Fruit fly (Drosophila melanogaster) whole organism, adult: ENCODE data around the gene hang.

Source experiments
- CG11617 ChIP-seq: fragments of 200-800 bp; sonication (Bioruptor generic); optimal IDR thresholded peaks from 2 replicates; lab custom pipeline; 2017; ENCODE audit warnings: mild to moderate bottlenecking, missing biosample characterization, missing genetic modification reagents, missing genetic modification characterization
- CG12768 ChIP-seq: fragments of 200-800 bp; sonication (Bioruptor generic); optimal IDR thresholded peaks from 2 replicates; lab custom pipeline; 2017; ENCODE audit warnings: missing biosample characterization, missing genetic modification characterization, mild to moderate bottlenecking, moderate library complexity, missing genetic modification reagents
- CG14711 ChIP-seq: fragments of 200-800 bp; sonication (Bioruptor generic); optimal IDR thresholded peaks from 2 replicates; lab custom pipeline; 2018; ENCODE audit warnings: missing biosample characterization, mild to moderate bottlenecking, missing genetic modification characterization, moderate library complexity
- CG1620 ChIP-seq: fragments of 200-800 bp; sonication (Bioruptor generic); optimal IDR thresholded peaks from 2 replicates; lab custom pipeline; 2016; ENCODE audit warnings: missing biosample characterization, missing genetic modification characterization
- CG33017 ChIP-seq: fragments of 200-800 bp; sonication (Bioruptor generic); optimal IDR thresholded peaks from 2 replicates; lab custom pipeline; 2018; ENCODE audit warnings: missing biosample characterization, mild to moderate bottlenecking, missing genetic modification characterization, moderate library complexity
- CG5204 ChIP-seq: fragments of 200-800 bp; sonication (Bioruptor generic); optimal IDR thresholded peaks from 2 replicates; lab custom pipeline; 2016; ENCODE audit warnings: missing biosample characterization, missing genetic modification characterization
- CG7045 ChIP-seq: fragments of 200-800 bp; sonication (Bioruptor generic); optimal IDR thresholded peaks from 2 replicates; lab custom pipeline; 2017; ENCODE audit warnings: missing biosample characterization, mild to moderate bottlenecking, missing genetic modification characterization
- CG7101 ChIP-seq: fragments of 200-800 bp; sonication (Bioruptor generic); optimal IDR thresholded peaks from 2 replicates; lab custom pipeline; 2018; ENCODE audit warnings: missing biosample characterization, mild to moderate bottlenecking, missing genetic modification characterization, moderate library complexity
- Clk ChIP-seq: fragments of 200-800 bp; sonication (Bioruptor generic); optimal IDR thresholded peaks from 2 replicates; lab custom pipeline; 2017; ENCODE audit warnings: missing biosample characterization, missing genetic modification characterization
- Crg-1 ChIP-seq: fragments of 200-800 bp; sonication (Bioruptor generic); optimal IDR thresholded peaks from 2 replicates; lab custom pipeline; 2016; ENCODE audit warnings: missing biosample characterization, missing genetic modification characterization
- Hr96 ChIP-seq: fragments of 200-800 bp; sonication (Bioruptor generic); optimal IDR thresholded peaks from 2 replicates; lab custom pipeline; 2016; ENCODE audit warnings: missing biosample characterization, missing genetic modification characterization
- Mnt ChIP-seq: fragments of 200-800 bp; sonication (Bioruptor generic); optimal IDR thresholded peaks from 2 replicates; lab custom pipeline; 2016; ENCODE audit warnings: missing biosample characterization, mild to moderate bottlenecking, missing genetic modification characterization
- bab1 ChIP-seq: fragments of 200-800 bp; sonication (Bioruptor generic); optimal IDR thresholded peaks from 3 replicates; lab custom pipeline; 2019; ENCODE audit warnings: missing biosample characterization, mild to moderate bottlenecking, missing genetic modification characterization, moderate library complexity
- cic ChIP-seq: fragments of 200-800 bp; sonication (Bioruptor generic); optimal IDR thresholded peaks from 2 replicates; lab custom pipeline; 2017; ENCODE audit warnings: missing biosample characterization, mild to moderate bottlenecking, missing genetic modification characterization, moderate library complexity
- cnc ChIP-seq, 2 experiments: fragments of >200 bp; optimal IDR thresholded peaks; 2 replicates each; lab custom pipeline; 2017
- kay ChIP-seq: fragments of 200-800 bp; sonication (Bioruptor generic); peaks from one replicate; lab custom pipeline; 2016; ENCODE audit warnings: missing biosample characterization, missing genetic modification characterization, borderline replicate concordance
- ovo ChIP-seq: fragments of 200-800 bp; sonication (Bioruptor generic); optimal IDR thresholded peaks from 2 replicates; lab custom pipeline; 2016; ENCODE audit warnings: missing biosample characterization, missing genetic modification characterization
- pad ChIP-seq: fragments of 200-800 bp; sonication (Bioruptor generic); optimal IDR thresholded peaks from 3 replicates; lab custom pipeline; 2017; ENCODE audit warnings: missing biosample characterization, missing genetic modification characterization, mild to moderate bottlenecking, moderate library complexity, missing genetic modification reagents
- tj ChIP-seq: fragments of 200-800 bp; sonication (Bioruptor generic); optimal IDR thresholded peaks from 3 replicates; lab custom pipeline; 2017; ENCODE audit warnings: missing biosample characterization, mild to moderate bottlenecking, missing genetic modification characterization, moderate library complexity
- toe ChIP-seq: fragments of 200-800 bp; sonication (Bioruptor generic); optimal IDR thresholded peaks from 2 replicates; lab custom pipeline; 2016; ENCODE audit warnings: missing biosample characterization, missing genetic modification characterization

hang gene

DNA sequence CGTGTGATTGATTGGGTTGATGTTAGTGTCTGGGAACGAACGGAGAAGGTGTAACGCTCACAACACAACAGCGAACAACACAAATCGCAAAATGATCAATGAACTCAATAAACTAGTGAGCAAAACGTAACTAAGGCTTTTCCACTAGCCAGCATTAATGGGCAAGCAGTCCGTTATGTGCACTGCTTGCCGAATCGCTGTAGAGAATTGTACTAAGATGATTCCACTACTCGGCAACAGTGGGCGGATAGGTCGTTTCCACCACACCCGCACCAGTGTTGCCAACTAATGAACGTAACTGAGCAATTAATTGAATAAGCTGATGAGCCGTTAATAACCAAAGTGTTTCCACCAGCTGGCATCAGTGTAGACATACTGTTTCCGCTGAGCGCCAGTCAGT is 61.9 kb downstream of the hang start:
- TF ChIP-seq ovo (GFP tag; lab: Kevin White, UChicago) = no peak
- TF ChIP-seq CG1620 (GFP tag; lab: Kevin White, UChicago) = no peak
- TF ChIP-seq cic (GFP tag; lab: Kevin White, UChicago) = no peak
- TF ChIP-seq bab1 (GFP tag; lab: Kevin White, UChicago) = no peak
- TF ChIP-seq Mnt (GFP tag; lab: Kevin White, UChicago) = no peak
- no peak for TF ChIP-seq CG7045 (GFP tag; lab: Kevin White, UChicago)
- no peak for TF ChIP-seq Clk (GFP tag; lab: Kevin White, UChicago)
- TF ChIP-seq CG12768 (GFP tag; lab: Kevin White, UChicago) = no peak
- TF ChIP-seq CG5204 (GFP tag; lab: Kevin White, UChicago) = no peak
- TF ChIP-seq toe (GFP tag; lab: Kevin White, UChicago) = no peak
- no peak for TF ChIP-seq CG33017 (tag; lab: Kevin White, UChicago)
- no peak for TF ChIP-seq Crg-1 (GFP tag; lab: Kevin White, UChicago)
- no peak for TF ChIP-seq CG11617 (GFP tag; lab: Kevin White, UChicago)
- TF ChIP-seq tj (GFP tag; lab: Kevin White, UChicago) = no peak
- TF ChIP-seq CG14711 = no peak
- TF ChIP-seq Hr96 (GFP tag; lab: Kevin White, UChicago) = no peak
- TF ChIP-seq pad (GFP tag; lab: Kevin White, UChicago) = no peak
- no peak for TF ChIP-seq CG7101 (tag; lab: Kevin White, UChicago)
- no peak for TF ChIP-seq cnc (optimal IDR thresholded peaks at IDR 0.05; lab: Kevin White, UChicago)
- no peak for TF ChIP-seq kay (GFP tag; lab: Kevin White, UChicago)
